Worm (Caenorhabditis elegans): ENCODE measurements around the gene Y54E2A.7.

Gene Y54E2A.7

DNA sequence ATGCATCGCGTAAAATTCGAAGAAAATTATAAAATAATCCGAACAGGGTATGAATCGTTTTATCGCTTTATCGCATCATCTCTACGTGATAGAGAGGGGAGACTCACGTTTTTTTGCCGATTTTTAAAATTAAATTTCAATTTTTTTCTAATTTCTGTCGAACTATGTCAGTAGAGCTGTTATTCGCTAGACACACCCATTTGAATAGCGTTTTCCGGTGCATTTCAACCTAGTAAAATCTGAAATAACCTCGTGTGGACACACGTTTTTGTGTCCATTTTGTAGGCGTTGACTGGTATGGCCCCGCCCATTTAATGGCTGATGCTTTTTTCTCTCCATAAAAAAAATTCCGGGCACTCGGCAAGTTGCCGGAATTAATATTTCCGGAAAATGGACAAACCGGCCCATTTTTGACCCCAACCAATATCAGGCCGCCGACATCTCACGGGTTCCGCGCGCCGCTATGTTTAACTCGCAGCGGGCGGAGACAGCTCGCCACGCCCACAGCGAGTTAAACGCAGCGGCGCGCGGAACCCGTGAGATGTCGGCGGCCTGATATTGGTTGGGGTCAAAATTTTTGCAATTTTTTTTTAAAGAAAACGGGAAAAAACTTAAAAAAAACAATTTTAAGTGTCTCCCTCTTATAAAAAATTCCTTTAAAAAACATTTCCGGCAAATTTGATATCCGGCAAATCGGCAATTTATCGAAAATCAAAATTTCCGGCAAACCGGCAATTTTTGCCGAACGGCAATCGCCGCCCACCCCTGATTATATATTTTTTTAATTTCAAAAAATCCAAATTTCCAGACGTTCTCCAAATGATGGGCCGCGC is at the start of gene Y54E2A.7:
Gene Y54E2A.7, minus strand, starts transcription at position 51 of the 833 bp plus-strand sequence.
- TF ChIP-seq ceh-9 (tag; optimal IDR thresholded peaks at IDR 0.05) (no peak), sox-2 (GFP tag; IDR thresholded peaks at IDR 0.05) (no peak), ama-1 (optimal IDR thresholded peaks at IDR 0.05) (no peak), madf-2 (tag; optimal IDR thresholded peaks at IDR 0.05) (no peak), ceh-24 (tag; optimal IDR thresholded peaks at IDR 0.05) (no peak)

DNA sequence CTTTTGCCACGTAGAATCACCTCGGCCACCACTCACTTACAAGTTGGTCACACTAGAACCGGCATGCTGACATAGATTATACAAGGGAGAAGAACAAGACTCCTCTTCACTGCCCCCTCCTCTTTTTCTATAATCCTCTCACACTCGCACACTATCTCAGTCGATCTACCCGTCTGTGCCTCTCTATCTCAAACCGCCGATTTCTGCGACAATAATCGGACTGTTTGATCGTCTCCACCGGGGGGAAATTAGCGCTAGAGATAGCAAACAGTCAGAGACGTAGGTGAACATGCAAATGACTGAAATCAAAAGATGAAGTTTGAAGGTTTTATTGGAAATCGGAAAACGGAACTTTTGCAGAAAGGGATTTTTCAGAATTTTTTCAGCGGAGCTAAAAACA is 49.6 kb upstream of the Y54E2A.7 start:
- TF ChIP-seq fax-1 (tag; optimal IDR thresholded peaks at IDR 0.05), result no peak
- no peak for TF ChIP-seq eyg-1 (tag; optimal IDR thresholded peaks at IDR 0.05)
- no peak for TF ChIP-seq pha-4 (tag; optimal IDR thresholded peaks at IDR 0.05)
- TF ChIP-seq lim-6 (tag; optimal IDR thresholded peaks at IDR 0.05), result no peak
- TF ChIP-seq dve-1 (tag; optimal IDR thresholded peaks at IDR 0.05), result peak; percentile 78
- TF ChIP-seq ets-4 (tag; optimal IDR thresholded peaks at IDR 0.05), result no peak
- TF ChIP-seq ceh-18 (tag; optimal IDR thresholded peaks at IDR 0.05), result peak; percentile 18
- no peak for TF ChIP-seq ama-1 (optimal IDR thresholded peaks at IDR 0.05)
- TF ChIP-seq K02D7.2 (tag; optimal IDR thresholded peaks at IDR 0.05), result no peak
- no peak for TF ChIP-seq ceh-19 (GFP tag; optimal IDR thresholded peaks at IDR 0.05)
- TF ChIP-seq tbx-2 (tag; optimal IDR thresholded peaks at IDR 0.05), result peak; percentile 55
- no peak for TF ChIP-seq fkh-10 (GFP tag; optimal IDR thresholded peaks at IDR 0.05)
- TF ChIP-seq lin-11 (tag; optimal IDR thresholded peaks at IDR 0.05), result no peak
- peak; percentile 60 for TF ChIP-seq rnt-1 (tag; optimal IDR thresholded peaks at IDR 0.05)
- no peak for TF ChIP-seq che-1 (tag; optimal IDR thresholded peaks at IDR 0.05)
- no peak for TF ChIP-seq unc-3 (GFP tag; conservative IDR thresholded peaks at IDR 0.05)
- no peak for TF ChIP-seq unc-3 (tag; optimal IDR thresholded peaks at IDR 0.05)
- TF ChIP-seq ceh-31 (tag; optimal IDR thresholded peaks at IDR 0.05), result peak; percentile 54
- TF ChIP-seq ref-2 (tag; optimal IDR thresholded peaks at IDR 0.05), result peak; percentile 60
- TF ChIP-seq ceh-45 (GFP tag; IDR thresholded peaks at IDR 0.05), result no peak
- no peak for TF ChIP-seq zip-5 (tag; optimal IDR thresholded peaks at IDR 0.05)
- no peak for TF ChIP-seq ceh-14 (tag; optimal IDR thresholded peaks at IDR 0.05)
- peak; percentile 49 for TF ChIP-seq pax-1 (tag; optimal IDR thresholded peaks at IDR 0.05)
- TF ChIP-seq ceh-2 (tag; optimal IDR thresholded peaks at IDR 0.05), result peak; percentile 22
- TF ChIP-seq nfya-1 (tag; optimal IDR thresholded peaks at IDR 0.05), result peak; percentile 23
- no peak for TF ChIP-seq unc-42 (tag; optimal IDR thresholded peaks at IDR 0.05)
- TF ChIP-seq T23F11.4 (GFP tag; optimal IDR thresholded peaks at IDR 0.05), result no peak
- no peak for TF ChIP-seq nhr-11 (tag; optimal IDR thresholded peaks at IDR 0.05)
- peak; percentile 54 for TF ChIP-seq elt-2 (tag; optimal IDR thresholded peaks at IDR 0.05)
- TF ChIP-seq Y22D7AL.16 (tag; optimal IDR thresholded peaks at IDR 0.05), result no peak
- no peak for TF ChIP-seq madf-2 (tag; optimal IDR thresholded peaks at IDR 0.05)
- peak; percentile 46 for TF ChIP-seq pha-2 (tag; optimal IDR thresholded peaks at IDR 0.05)
- peak; percentile 23 for TF ChIP-seq pros-1 (tag; optimal IDR thresholded peaks at IDR 0.05)
- no peak for TF ChIP-seq syd-9 (tag; optimal IDR thresholded peaks at IDR 0.05)
- no peak for TF ChIP-seq nhr-232 (tag; optimal IDR thresholded peaks at IDR 0.05)

- TF ChIP-seq C08G9.2 (tag; optimal IDR thresholded peaks at IDR 0.05) (no peak), ref-2 (tag; optimal IDR thresholded peaks at IDR 0.05) (no peak), ceh-34 (tag; optimal IDR thresholded peaks at IDR 0.05) (no peak), ttx-3 (tag; optimal IDR thresholded peaks at IDR 0.05) (no peak), nhr-11 (tag; optimal IDR thresholded peaks at IDR 0.05) (no peak), nhr-232 (tag; optimal IDR thresholded peaks at IDR 0.05) (no peak)
Measured at ce11 chrII:14820460-14820859, 47.7 kb upstream of the Y54E2A.7 start.
